Fruit fly (Drosophila melanogaster) whole organism, embryonic: Measurements from ENCODE around the gene inaE.

Source experiments
- Antp ChIP-seq: fragments of 200-800 bp; sonication (Bioruptor generic); optimal IDR thresholded peaks from 3 replicates; lab custom pipeline; 2016; ENCODE audit warnings: missing biosample characterization, missing genetic modification characterization
- B-H1 ChIP-seq: fragments of 200-800 bp; sonication (Bioruptor generic); IDR thresholded peaks from 3 replicates; pipeline ENCODE4 v1.3.6; 2022; ENCODE audit warnings: missing biosample characterization, missing genetic modification characterization
- Bgb ChIP-seq: fragments of 200-800 bp; sonication (Bioruptor generic); IDR thresholded peaks from 2 replicates; pipeline ENCODE4 v1.3.6; 2022; ENCODE audit warnings: missing biosample characterization, missing genetic modification characterization; ENCODE audit not compliant: partially characterized antibody
- CG1233 ChIP-seq: fragments of 200-800 bp; sonication (Bioruptor generic); optimal IDR thresholded peaks from 4 replicates; lab custom pipeline; 2018; ENCODE audit warnings: missing biosample characterization, mild to moderate bottlenecking, missing genetic modification characterization
- CG14860 ChIP-seq: fragments of 200-800 bp; sonication (Bioruptor generic); IDR thresholded peaks from 3 replicates; pipeline ENCODE4 v1.3.6; 2022; ENCODE audit warnings: missing biosample characterization, missing genetic modification characterization; ENCODE audit not compliant: partially characterized antibody
- CG16813 ChIP-seq: fragments of 200-800 bp; sonication (Bioruptor generic); IDR thresholded peaks from 3 replicates; pipeline ENCODE4 v1.3.6; 2022; ENCODE audit warnings: missing biosample characterization, missing genetic modification characterization; ENCODE audit not compliant: partially characterized antibody
- CG17186 ChIP-seq: fragments of 200-800 bp; sonication (Bioruptor generic); optimal IDR thresholded peaks from 3 replicates; lab custom pipeline; 2017; ENCODE audit warnings: missing biosample characterization, missing genetic modification reagents, missing genetic modification characterization
- CG17568 ChIP-seq: fragments of 200-800 bp; sonication (Bioruptor generic); optimal IDR thresholded peaks from 2 replicates; lab custom pipeline; 2018; ENCODE audit warnings: missing biosample characterization, mild to moderate bottlenecking, missing genetic modification characterization, moderate library complexity
- CG17802 ChIP-seq: fragments of 200-800 bp; sonication (Bioruptor generic); optimal IDR thresholded peaks from 2 replicates; lab custom pipeline; 2018; ENCODE audit warnings: missing biosample characterization, mild to moderate bottlenecking, missing genetic modification characterization, moderate library complexity
- CG2712 ChIP-seq: fragments of 200-800 bp; optimal IDR thresholded peaks from 3 replicates; lab custom pipeline; 2019; ENCODE audit warnings: missing biosample characterization, mild to moderate bottlenecking, missing genetic modification characterization, moderate library complexity
- CG34224 ChIP-seq: fragments of 200-800 bp; sonication (Bioruptor generic); IDR thresholded peaks from 3 replicates; pipeline ENCODE4 v1.3.6; 2022; ENCODE audit warnings: missing biosample characterization, missing genetic modification characterization; ENCODE audit not compliant: partially characterized antibody
- CG43689 ChIP-seq: fragments of 200-800 bp; sonication (Bioruptor generic); IDR thresholded peaks from 2 replicates; pipeline ENCODE4 v1.3.6; 2022; ENCODE audit warnings: missing biosample characterization, missing genetic modification characterization
- CG4424 ChIP-seq: fragments of 200-800 bp; sonication (Bioruptor generic); optimal IDR thresholded peaks from 3 replicates; lab custom pipeline; 2016; ENCODE audit warnings: missing biosample characterization, missing genetic modification characterization
- CG4854 ChIP-seq: fragments of 200-800 bp; sonication (Bioruptor generic); optimal IDR thresholded peaks from 2 replicates; lab custom pipeline; 2016; ENCODE audit warnings: missing biosample characterization, missing genetic modification characterization, inconsistent platforms
- CG5245 ChIP-seq: fragments of 200-800 bp; sonication (Bioruptor generic); optimal IDR thresholded peaks from 3 replicates; lab custom pipeline; 2016; ENCODE audit warnings: missing biosample characterization, missing genetic modification characterization
- CG5953 ChIP-seq: fragments of 200-800 bp; sonication (Bioruptor generic); IDR thresholded peaks from 2 replicates; pipeline ENCODE4 v1.3.6; 2022; ENCODE audit warnings: missing biosample characterization, missing genetic modification characterization
- CG6272 ChIP-seq: fragments of 200-800 bp; sonication (Bioruptor generic); IDR thresholded peaks from 2 replicates; pipeline ENCODE4 v1.3.6; 2022; ENCODE audit warnings: missing biosample characterization, missing genetic modification characterization
- CG6791 ChIP-seq: fragments of 200-800 bp; sonication (Bioruptor generic); IDR thresholded peaks from 3 replicates; pipeline ENCODE4 v1.3.6; 2022; ENCODE audit warnings: missing biosample characterization, missing genetic modification characterization; ENCODE audit not compliant: partially characterized antibody
- CG7357 ChIP-seq: fragments of 200-800 bp; sonication (Bioruptor generic); IDR thresholded peaks from 3 replicates; pipeline ENCODE4 v1.3.6; 2022; ENCODE audit warnings: missing biosample characterization, missing genetic modification characterization
- CG7372 ChIP-seq: fragments of 200-800 bp; sonication (Bioruptor generic); IDR thresholded peaks from 2 replicates; pipeline ENCODE4 v1.3.6; 2022; ENCODE audit warnings: missing biosample characterization, missing genetic modification characterization
- CTCF ChIP-seq: fragments of 200-800 bp; sonication (Bioruptor generic); optimal IDR thresholded peaks from 2 replicates; lab custom pipeline; 2017; ENCODE audit warnings: missing biosample characterization, mild to moderate bottlenecking, missing genetic modification characterization, moderate library complexity
- CoRest ChIP-seq: fragments of 200-800 bp; sonication (Bioruptor generic); optimal IDR thresholded peaks from 3 replicates; lab custom pipeline; 2018; ENCODE audit warnings: missing biosample characterization, mild to moderate bottlenecking, missing genetic modification characterization, moderate library complexity
- Deaf1 ChIP-seq: fragments of 200-800 bp; optimal IDR thresholded peaks from 3 replicates; lab custom pipeline; 2019; ENCODE audit warnings: missing biosample characterization, mild to moderate bottlenecking, missing genetic modification characterization, moderate library complexity
- Dll ChIP-seq: fragments of 200-800 bp; sonication (Bioruptor generic); IDR thresholded peaks from 4 replicates; pipeline ENCODE4 v1.3.6; 2022; ENCODE audit warnings: missing biosample characterization, missing genetic modification characterization; ENCODE audit not compliant: partially characterized antibody
- E2f2 ChIP-seq: fragments of 200-800 bp; sonication (Bioruptor generic); IDR thresholded peaks from 2 replicates; pipeline ENCODE4 v1.3.6; 2022; ENCODE audit warnings: missing biosample characterization, missing genetic modification characterization
- Fer2 ChIP-seq: fragments of 200-800 bp; sonication (Bioruptor generic); optimal IDR thresholded peaks from 2 replicates; lab custom pipeline; 2018; ENCODE audit warnings: missing biosample characterization, mild to moderate bottlenecking, missing genetic modification characterization, moderate library complexity
- Myb ChIP-seq: fragments of 200-800 bp; sonication (Bioruptor generic); optimal IDR thresholded peaks from 2 replicates; lab custom pipeline; 2016; ENCODE audit warnings: missing biosample characterization, missing genetic modification characterization
- Optix ChIP-seq: fragments of 200-800 bp; sonication (Bioruptor generic); IDR thresholded peaks from 3 replicates; pipeline ENCODE4 v1.3.6; 2022; ENCODE audit warnings: missing biosample characterization, missing genetic modification characterization
- Scr ChIP-seq: fragments of 200-800 bp; sonication (Bioruptor generic); IDR thresholded peaks from 2 replicates; pipeline ENCODE4 v1.3.6; 2022; ENCODE audit warnings: missing biosample characterization, missing genetic modification characterization; ENCODE audit not compliant: partially characterized antibody
- Tbp ChIP-seq: fragments of >200 bp; optimal IDR thresholded peaks from 2 replicates; lab custom pipeline; 2018; ENCODE audit warnings: missing biosample characterization, missing genetic modification characterization
- Usf ChIP-seq: fragments of 200-800 bp; sonication (Bioruptor generic); optimal IDR thresholded peaks from 2 replicates; lab custom pipeline; 2017; ENCODE audit warnings: missing genotype, missing biosample characterization, missing genetic modification characterization
- bab2 ChIP-seq: fragments of 200-800 bp; sonication (Bioruptor generic); optimal IDR thresholded peaks from 2 replicates; lab custom pipeline; 2016; ENCODE audit warnings: missing biosample characterization, missing genetic modification characterization
- bsh ChIP-seq, 2 experiments: fragments of 200-800 bp; sonication (Bioruptor generic); optimal IDR thresholded peaks; 2 replicates each; lab custom pipeline; 2017 to 2018; ENCODE audit warnings: mild to moderate bottlenecking in 2 of 2, missing biosample characterization in 2 of 2, missing genetic modification characterization in 2 of 2, moderate library complexity in 1 of 2
- inv ChIP-seq: fragments of 200-800 bp; sonication (Bioruptor generic); IDR thresholded peaks from 2 replicates; pipeline ENCODE4 v1.3.6; 2022; ENCODE audit warnings: missing biosample characterization, missing genetic modification characterization; ENCODE audit not compliant: partially characterized antibody
- knrl ChIP-seq: fragments of 200-800 bp; sonication (Bioruptor generic); IDR thresholded peaks from 3 replicates; pipeline ENCODE4 v1.3.6; 2022; ENCODE audit warnings: missing biosample characterization, missing genetic modification characterization; ENCODE audit not compliant: partially characterized antibody
- lab ChIP-seq: fragments of 200-800 bp; sonication (Bioruptor generic); optimal IDR thresholded peaks from 3 replicates; lab custom pipeline; 2017; ENCODE audit warnings: missing biosample characterization, missing genetic modification characterization, mild to moderate bottlenecking, moderate library complexity, missing genetic modification reagents
- lmd ChIP-seq: fragments of 200-800 bp; sonication (Bioruptor generic); IDR thresholded peaks from 2 replicates; pipeline ENCODE4 v1.3.6; 2022; ENCODE audit warnings: missing biosample characterization, missing genetic modification characterization
- maf-S ChIP-seq: fragments of 200-800 bp; sonication (Bioruptor generic); optimal IDR thresholded peaks from 2 replicates; lab custom pipeline; 2016; ENCODE audit warnings: missing biosample characterization, missing genetic modification characterization
- nom ChIP-seq: fragments of 200-800 bp; sonication (Bioruptor generic); optimal IDR thresholded peaks from 2 replicates; lab custom pipeline; 2017; ENCODE audit warnings: missing biosample characterization, missing genetic modification characterization, mild to moderate bottlenecking, moderate library complexity, missing genetic modification reagents
- org-1 ChIP-seq: fragments of 200-800 bp; sonication (Bioruptor generic); optimal IDR thresholded peaks from 2 replicates; lab custom pipeline; 2017; ENCODE audit warnings: missing biosample characterization, missing genetic modification characterization
- p53 ChIP-seq: fragments of 200-800 bp; sonication (Bioruptor generic); optimal IDR thresholded peaks from 2 replicates; lab custom pipeline; 2016; ENCODE audit warnings: missing biosample characterization, missing genetic modification characterization
- schlank ChIP-seq: fragments of 200-800 bp; sonication (Bioruptor generic); optimal IDR thresholded peaks from 2 replicates; lab custom pipeline; 2018; ENCODE audit warnings: missing biosample characterization, mild to moderate bottlenecking, missing genetic modification characterization
- sim ChIP-seq: fragments of 200-800 bp; sonication (Bioruptor generic); IDR thresholded peaks from 2 replicates; pipeline ENCODE4 v1.3.6; 2022; ENCODE audit warnings: missing biosample characterization, missing genetic modification characterization
- ssp ChIP-seq: fragments of 200-800 bp; sonication (Bioruptor generic); IDR thresholded peaks from 2 replicates; pipeline ENCODE4 v1.3.6; 2022; ENCODE audit warnings: missing biosample characterization, missing genetic modification characterization
- unc-4 ChIP-seq: fragments of 200-800 bp; sonication (Bioruptor generic); IDR thresholded peaks from 2 replicates; pipeline ENCODE4 v1.3.6; 2022; ENCODE audit warnings: missing biosample characterization, missing genetic modification characterization; ENCODE audit not compliant: partially characterized antibody
- vnd ChIP-seq: fragments of 200-800 bp; sonication (Bioruptor generic); IDR thresholded peaks from 3 replicates; pipeline ENCODE4 v1.3.6; 2022; ENCODE audit warnings: missing biosample characterization, missing genetic modification characterization; ENCODE audit not compliant: partially characterized antibody
- zen2 ChIP-seq: fragments of 200-800 bp; sonication (Bioruptor generic); IDR thresholded peaks from 3 replicates; pipeline ENCODE4 v1.3.6; 2022; ENCODE audit warnings: missing biosample characterization, missing genetic modification characterization; ENCODE audit not compliant: partially characterized antibody
- zf30C ChIP-seq: fragments of 200-800 bp; sonication (Bioruptor generic); optimal IDR thresholded peaks from 3 replicates; lab custom pipeline; 2018; ENCODE audit warnings: missing biosample characterization, mild to moderate bottlenecking, missing genetic modification characterization

inaE gene

dm6 chrX:13811480-13811879 lies 28.0 kb downstream of the inaE start, which contains the start of gene CG11095 (continued):
- TF ChIP-seq lab (GFP tag; lab: Kevin White, UChicago) (no peak), CG34224 (GFP tag; lab: Robert Waterston, UW) (peak; percentile 48; the same call in 2 of the 3 replicates), Myb (peak; percentile 91), zen2 (GFP tag; lab: Robert Waterston, UW) (0 out of 3 replicates have a peak, but pooled peaks have one; percentile 13), CG17186 (GFP tag; lab: Kevin White, UChicago) (peak; percentile 99), Dll (peak; percentile 69), nom (peak; percentile 73), Usf (no peak), unc-4 (GFP tag; lab: Robert Waterston, UW) (peak; percentile 62; the same call in 1 of the 2 replicates), CG6791 (GFP tag; lab: Robert Waterston, UW) (peak; percentile 34; the same call in 1 of the 3 replicates), Antp (GFP tag; lab: Kevin White, UChicago) (no peak), bsh (GFP tag; optimal IDR thresholded peaks at IDR 0.05; lab: Kevin White, UChicago) (peak in 1 of 2 experiments; percentile 34), CG4854 (GFP tag; lab: Kevin White, UChicago) (no peak), Bgb (GFP tag; lab: Robert Waterston, UW) (peak; percentile 64), CG2712 (tag; lab: Kevin White, UChicago) (peak; percentile 0), vnd (GFP tag; lab: Robert Waterston, UW) (peak; percentile 51), Optix (GFP tag; lab: Robert Waterston, UW) (no peak), CG16813 (GFP tag; lab: Robert Waterston, UW) (peak; percentile 51; the same call in 2 of the 3 replicates), ssp (GFP tag; lab: Robert Waterston, UW) (peak; percentile 80), knrl (GFP tag; lab: Robert Waterston, UW) (peak; percentile 51; the same call in 1 of the 3 replicates), B-H1 (no peak), p53 (GFP tag; lab: Kevin White, UChicago) (no peak), Scr (GFP tag; lab: Robert Waterston, UW) (peak; percentile 59), E2f2 (GFP tag; lab: Robert Waterston, UW) (0 out of 2 replicates have a peak, but pooled peaks have one; percentile 35), CG7357 (GFP tag; lab: Robert Waterston, UW) (peak; percentile 80), CTCF (GFP tag; lab: Kevin White, UChicago) (peak; percentile 19)

- TF ChIP-seq CG5953, result no peak
- no peak for TF ChIP-seq CG6272 (GFP tag; lab: Robert Waterston, UW)
- TF ChIP-seq CG14860 (GFP tag; lab: Robert Waterston, UW), result no peak
- TF ChIP-seq inv (GFP tag; lab: Robert Waterston, UW), result no peak
- no peak for TF ChIP-seq schlank
- TF ChIP-seq Fer2 (tag; lab: Kevin White, UChicago), result no peak
- TF ChIP-seq sim (GFP tag; lab: Robert Waterston, UW), result no peak
- no peak for TF ChIP-seq CoRest (tag; lab: Kevin White, UChicago)
- TF ChIP-seq maf-S, result no peak
Observed at dm6 chrX:13814058-13814457, 30.5 kb downstream of the inaE start.

DNA sequence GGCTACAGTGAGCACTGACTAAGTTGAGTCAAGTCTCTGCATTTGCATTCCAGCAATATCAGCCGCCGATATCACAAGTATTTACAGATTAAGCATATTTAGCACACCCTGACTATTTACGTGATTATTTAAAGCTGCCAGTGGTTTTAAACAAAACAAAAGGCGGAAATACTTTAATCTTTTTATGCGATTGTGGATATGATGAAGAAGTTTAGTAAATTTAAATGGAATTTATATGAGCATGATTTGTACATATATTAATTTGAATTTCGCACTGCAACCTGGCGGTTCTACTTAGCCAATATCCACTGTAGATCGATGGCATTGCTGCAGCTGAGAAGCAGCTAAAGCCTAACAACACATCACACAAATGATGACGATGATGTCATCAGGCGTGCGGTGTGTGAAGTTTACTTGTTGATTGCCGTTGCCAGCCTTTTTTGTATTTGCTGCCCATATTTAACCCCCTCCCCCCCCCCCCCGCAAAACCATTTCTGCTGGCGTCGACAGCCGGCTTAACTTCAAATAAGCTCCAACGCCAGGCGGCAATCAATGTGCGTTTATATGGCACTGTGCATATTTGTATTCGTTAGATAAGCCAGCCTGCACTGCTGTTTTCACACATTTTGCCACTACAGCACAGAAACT lies 32.1 kb downstream of the inaE start:
- TF ChIP-seq lmd (GFP tag; lab: Robert Waterston, UW) (peak; percentile 72), Deaf1 (tag; lab: Kevin White, UChicago) (peak; percentile 5), Tbp (GFP tag; lab: Kevin White, UChicago) (no peak), CG17568 (GFP tag; lab: Kevin White, UChicago) (no peak), org-1 (GFP tag; lab: Kevin White, UChicago) (peak; percentile 66), zf30C (GFP tag; lab: Kevin White, UChicago) (no peak), CG1233 (GFP tag; lab: Kevin White, UChicago) (no peak), CG4424 (peak; percentile 70), CG5245 (GFP tag; lab: Kevin White, UChicago) (peak; percentile 40), CG7372 (GFP tag; lab: Robert Waterston, UW) (peak; percentile 30; the same call in 1 of the 2 replicates), CG17802 (tag; lab: Kevin White, UChicago) (peak; percentile 4), bab2 (GFP tag; lab: Kevin White, UChicago) (peak; percentile 42), CG43689 (GFP tag; lab: Robert Waterston, UW) (no peak)
